Fruit fly (Drosophila melanogaster): Measurements from ENCODE around the gene CG31125.
A peak's percentile ranks its signal among the peaks of the same experiment; 100 is the strongest.

Gene CG31125

dm6 chr3R:24614707-24615022, 40.0 kb downstream of the CG31125 start:
- TF ChIP-seq ovo (GFP tag; optimal IDR thresholded peaks at IDR 0.05) (no peak), tj (GFP tag; optimal IDR thresholded peaks at IDR 0.05) (peak; percentile 67)

dm6 chr3R:24613819-24614706, 40.6 kb downstream of the CG31125 start:
- TF ChIP-seq ovo (GFP tag; optimal IDR thresholded peaks at IDR 0.05) (no peak), tj (GFP tag; optimal IDR thresholded peaks at IDR 0.05) (peak; percentile 95), Clk (GFP tag; optimal IDR thresholded peaks at IDR 0.05) (no peak), pad (GFP tag; optimal IDR thresholded peaks at IDR 0.05) (no peak), toe (GFP tag; optimal IDR thresholded peaks at IDR 0.05) (no peak)

dm6 chr3R:24608316-24608715, 46.3 kb downstream of the CG31125 start:
- TF ChIP-seq pad (GFP tag; optimal IDR thresholded peaks at IDR 0.05) (no peak), tj (GFP tag; optimal IDR thresholded peaks at IDR 0.05) (peak; percentile 75)

- TF ChIP-seq cnc (optimal IDR thresholded peaks at IDR 0.05) = no peak
- no peak for TF ChIP-seq CG5204 (GFP tag; optimal IDR thresholded peaks at IDR 0.05)
- no peak for TF ChIP-seq kay (GFP tag; ENCODE audit: borderline replicate concordance)
- no peak for TF ChIP-seq Hr96 (GFP tag; optimal IDR thresholded peaks at IDR 0.05)
- TF ChIP-seq CG12768 (GFP tag; optimal IDR thresholded peaks at IDR 0.05) = no peak
- no peak for TF ChIP-seq Clk (GFP tag; optimal IDR thresholded peaks at IDR 0.05)
- no peak for TF ChIP-seq CG14711 (tag; optimal IDR thresholded peaks at IDR 0.05)
- no peak for TF ChIP-seq Crg-1 (GFP tag; optimal IDR thresholded peaks at IDR 0.05)
- TF ChIP-seq Mnt (GFP tag; optimal IDR thresholded peaks at IDR 0.05) = no peak
- TF ChIP-seq toe (GFP tag; optimal IDR thresholded peaks at IDR 0.05) = no peak
- no peak for TF ChIP-seq CG33017 (tag; optimal IDR thresholded peaks at IDR 0.05)
- no peak for TF ChIP-seq tj (GFP tag; optimal IDR thresholded peaks at IDR 0.05)
- no peak for TF ChIP-seq ovo (GFP tag; optimal IDR thresholded peaks at IDR 0.05)
- no peak for TF ChIP-seq CG7101 (tag; optimal IDR thresholded peaks at IDR 0.05)
- TF ChIP-seq bab1 (GFP tag; optimal IDR thresholded peaks at IDR 0.05) = no peak
- TF ChIP-seq CG1620 (GFP tag; optimal IDR thresholded peaks at IDR 0.05) = no peak
- no peak for TF ChIP-seq CG7045 (GFP tag; optimal IDR thresholded peaks at IDR 0.05)
- TF ChIP-seq pad (GFP tag; optimal IDR thresholded peaks at IDR 0.05) = no peak
- no peak for TF ChIP-seq cic (GFP tag; optimal IDR thresholded peaks at IDR 0.05)
Observed at dm6 chr3R:24606868-24607267, 47.8 kb downstream of the CG31125 start.

dm6 chr3R:24604165-24604564, 50.5 kb downstream of the CG31125 start:
- TF ChIP-seq CG33017 (tag; optimal IDR thresholded peaks at IDR 0.05) (no peak), Clk (GFP tag; optimal IDR thresholded peaks at IDR 0.05) (no peak), CG1620 (GFP tag; optimal IDR thresholded peaks at IDR 0.05) (no peak), tj (GFP tag; optimal IDR thresholded peaks at IDR 0.05) (no peak), bab1 (GFP tag; optimal IDR thresholded peaks at IDR 0.05) (no peak), ovo (GFP tag; optimal IDR thresholded peaks at IDR 0.05) (no peak), cnc (optimal IDR thresholded peaks at IDR 0.05) (no peak), CG5204 (GFP tag; optimal IDR thresholded peaks at IDR 0.05) (no peak), pad (GFP tag; optimal IDR thresholded peaks at IDR 0.05) (no peak), Crg-1 (GFP tag; optimal IDR thresholded peaks at IDR 0.05) (no peak), CG11617 (GFP tag; optimal IDR thresholded peaks at IDR 0.05) (no peak), toe (GFP tag; optimal IDR thresholded peaks at IDR 0.05) (no peak)

dm6 chr3R:24603399-24604131, 51.1 kb downstream of the CG31125 start:
- no peak for TF ChIP-seq CG7045 (GFP tag; optimal IDR thresholded peaks at IDR 0.05)
- peak; percentile 71 for TF ChIP-seq tj (GFP tag; optimal IDR thresholded peaks at IDR 0.05)
- peak; percentile 67 for TF ChIP-seq kay (GFP tag; ENCODE audit: borderline replicate concordance)

Data from whole organism, adult.